Worm (Caenorhabditis elegans) whole organism, mixed stage, embryonic: Measurements from ENCODE around the gene tsen-2.
"Not testable (repeated sequence)": the region's sequence is repeated elsewhere in the genome, so short reads cannot be mapped to it uniquely, and the experiment has no call there.

Experiments used
- bed-3 ChIP-seq: fragments of 200-800 bp; sonication (Bioruptor generic); optimal IDR thresholded peaks from 3 replicates; lab custom pipeline; 2018; ENCODE audit warnings: mild to moderate bottlenecking, missing genetic modification characterization, moderate library complexity, missing compliant biosample characterization
- blmp-1 ChIP-seq: fragments of 150-350 bp; optimal IDR thresholded peaks from 2 replicates; lab custom pipeline; 2014; ENCODE audit warnings: missing biosample characterization, missing genetic modification characterization
- ceh-39 ChIP-seq: fragments of 150-350 bp; optimal IDR thresholded peaks from 2 replicates; lab custom pipeline; 2014; ENCODE audit warnings: missing biosample characterization, missing genetic modification characterization
- ceh-43 ChIP-seq: fragments of 200-800 bp; sonication (Bioruptor generic); optimal IDR thresholded peaks from 2 replicates; lab custom pipeline; 2018; ENCODE audit warnings: mild to moderate bottlenecking, missing genetic modification characterization, moderate library complexity, missing compliant biosample characterization
- ceh-83 ChIP-seq: fragments of 200-800 bp; sonication (Bioruptor generic); optimal IDR thresholded peaks from 2 replicates; lab custom pipeline; 2018; ENCODE audit warnings: mild to moderate bottlenecking, missing genetic modification characterization, missing compliant biosample characterization
- ces-1 ChIP-seq: fragments of 150-350 bp; optimal IDR thresholded peaks from 2 replicates; lab custom pipeline; 2014; ENCODE audit warnings: missing biosample characterization, missing genetic modification reagents, missing genetic modification characterization
- cnd-1 ChIP-seq: fragments of 200-800 bp; sonication (Bioruptor generic); optimal IDR thresholded peaks from 2 replicates; lab custom pipeline; 2018; ENCODE audit warnings: mild to moderate bottlenecking, missing genetic modification characterization, missing compliant biosample characterization
- elt-3 ChIP-seq: fragments of 150-350 bp; optimal IDR thresholded peaks from 2 replicates; lab custom pipeline; 2014; ENCODE audit warnings: missing biosample characterization, missing genetic modification characterization
- flh-1 ChIP-seq: fragments of 200-800 bp; sonication (Bioruptor generic); optimal IDR thresholded peaks from 2 replicates; lab custom pipeline; 2018; ENCODE audit warnings: mild to moderate bottlenecking, missing genetic modification characterization, moderate library complexity, missing compliant biosample characterization
- ham-2 ChIP-seq: fragments of 200-800 bp; sonication (Bioruptor generic); optimal IDR thresholded peaks from 2 replicates; lab custom pipeline; 2018; ENCODE audit warnings: mild to moderate bottlenecking, missing genetic modification characterization, missing compliant biosample characterization
- hlh-1 ChIP-seq: fragments of 150-350 bp; optimal IDR thresholded peaks from 2 replicates; lab custom pipeline; 2014; ENCODE audit warnings: missing biosample characterization, missing genetic modification reagents, missing genetic modification characterization
- lin-13 ChIP-seq: fragments of 150-350 bp; optimal IDR thresholded peaks from 2 replicates; lab custom pipeline; 2014; ENCODE audit warnings: missing biosample characterization, missing genetic modification characterization
- lin-32 ChIP-seq: fragments of 200-800 bp; sonication (Bioruptor generic); optimal IDR thresholded peaks from 2 replicates; lab custom pipeline; 2018; ENCODE audit warnings: mild to moderate bottlenecking, missing genetic modification characterization, missing compliant biosample characterization
- mab-5 ChIP-seq: fragments of 150-350 bp; optimal IDR thresholded peaks from 2 replicates; lab custom pipeline; 2014; ENCODE audit warnings: missing biosample characterization, missing genetic modification characterization
- mls-2 ChIP-seq: sonication (generic microtip); optimal IDR thresholded peaks from 2 replicates; lab custom pipeline; 2016; ENCODE audit warnings: mild to moderate bottlenecking, missing genetic modification characterization, moderate library complexity, missing compliant biosample characterization
- nhr-12 ChIP-seq: fragments of 150-350 bp; optimal IDR thresholded peaks from 2 replicates; lab custom pipeline; 2014; ENCODE audit warnings: missing biosample characterization, missing genetic modification characterization
- nhr-2 ChIP-seq: fragments of 150-350 bp; optimal IDR thresholded peaks from 2 replicates; lab custom pipeline; 2014; ENCODE audit warnings: missing biosample characterization, missing genetic modification characterization
- nhr-237 ChIP-seq: fragments of 150-350 bp; optimal IDR thresholded peaks from 2 replicates; lab custom pipeline; 2014; ENCODE audit warnings: missing biosample characterization, missing genetic modification characterization
- nhr-28 ChIP-seq: fragments of 150-350 bp; optimal IDR thresholded peaks from 2 replicates; lab custom pipeline; 2014; ENCODE audit warnings: missing biosample characterization, missing genetic modification characterization
- nhr-76 ChIP-seq: sonication (generic microtip); optimal IDR thresholded peaks from 2 replicates; lab custom pipeline; 2017; ENCODE audit warnings: missing biosample characterization, missing genetic modification characterization
- sem-2 ChIP-seq: fragments of 200-800 bp; sonication (Bioruptor generic); optimal IDR thresholded peaks from 2 replicates; lab custom pipeline; 2018; ENCODE audit warnings: mild to moderate bottlenecking, missing genetic modification characterization, missing compliant biosample characterization
- snpc-4 ChIP-seq: fragments of 150-350 bp; optimal IDR thresholded peaks from 2 replicates; lab custom pipeline; 2014; ENCODE audit warnings: missing biosample characterization, missing genetic modification characterization
- sptf-1 ChIP-seq: sonication (generic microtip); optimal IDR thresholded peaks from 2 replicates; lab custom pipeline; 2017; ENCODE audit warnings: mild to moderate bottlenecking, missing genetic modification characterization, moderate library complexity, missing compliant biosample characterization
- tbx-8 ChIP-seq: fragments of 200-800 bp; sonication (Bioruptor generic); optimal IDR thresholded peaks from 2 replicates; lab custom pipeline; 2018; ENCODE audit warnings: mild to moderate bottlenecking, missing genetic modification characterization, moderate library complexity, missing compliant biosample characterization
- unc-120 ChIP-seq: sonication (generic microtip); optimal IDR thresholded peaks from 2 replicates; lab custom pipeline; 2017; ENCODE audit warnings: missing genetic modification characterization, missing compliant biosample characterization; ENCODE audit not compliant: poor library complexity, severe bottlenecking
- unc-39 ChIP-seq: fragments of 150-350 bp; optimal IDR thresholded peaks from 2 replicates; lab custom pipeline; 2014; ENCODE audit warnings: missing biosample characterization, missing genetic modification characterization
- unc-62 ChIP-seq: fragments of 150-350 bp; optimal IDR thresholded peaks from 2 replicates; lab custom pipeline; 2014; ENCODE audit warnings: missing biosample characterization, missing genetic modification reagents, missing genetic modification characterization
- zip-8 ChIP-seq: fragments of 150-350 bp; optimal IDR thresholded peaks from 2 replicates; lab custom pipeline; 2014; ENCODE audit warnings: missing biosample characterization, missing genetic modification characterization

Gene tsen-2

DNA sequence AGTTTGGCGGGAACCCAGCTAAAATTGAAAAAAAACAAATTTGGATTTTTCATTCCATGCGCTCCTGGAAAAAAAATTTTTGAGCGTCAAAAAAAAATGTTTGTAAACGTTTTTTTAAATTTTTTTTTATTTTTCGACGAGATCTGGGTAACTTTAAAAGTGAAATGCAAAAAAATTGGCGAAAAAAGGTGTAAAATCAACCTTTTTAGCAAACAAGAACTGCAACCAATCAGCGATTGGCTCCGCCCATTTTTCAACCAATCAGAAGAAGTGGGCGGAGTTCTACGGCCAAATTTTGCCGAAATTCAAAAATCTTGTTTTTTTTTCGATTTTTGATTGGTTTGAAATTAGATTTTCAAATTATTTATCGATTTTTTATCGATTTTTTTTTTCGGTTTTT is 2.6 kb downstream of the tsen-2 start:
- TF ChIP-seq flh-1 (GFP tag; lab: Kevin White, UChicago): no peak
- no peak for TF ChIP-seq ceh-39 (tag; lab: Kevin White, UChicago)
- no peak for TF ChIP-seq nhr-28 (tag; lab: Kevin White, UChicago)

DNA sequence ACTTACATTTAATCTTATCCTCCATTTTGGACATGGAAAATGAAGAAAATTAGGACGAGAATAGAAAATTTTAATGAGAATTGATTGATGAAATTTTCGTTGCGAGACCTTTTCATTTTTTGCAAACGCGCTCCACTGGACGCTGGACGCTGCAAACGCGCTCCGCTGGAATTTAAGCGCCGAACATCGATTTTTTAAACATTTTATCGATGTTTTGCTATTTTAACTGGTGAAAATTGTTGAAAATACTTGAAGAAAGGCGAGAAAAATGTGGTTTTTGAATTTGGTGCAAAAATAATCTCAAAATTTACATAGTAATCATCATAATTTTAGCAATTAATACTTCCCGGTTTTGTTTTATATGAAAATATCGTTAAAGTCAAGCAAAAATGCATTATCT is 5.1 kb downstream of the tsen-2 start, which contains the start of gene Y56A3A.41:
Gene Y56A3A.41, minus strand, starts transcription at position 101 of the 400 bp plus-strand sequence.
- TF ChIP-seq ces-1 (GFP tag; lab: Kevin White, UChicago): no peak
- no peak for TF ChIP-seq cnd-1 (tag; lab: Kevin White, UChicago)
- TF ChIP-seq bed-3 (GFP tag; lab: Kevin White, UChicago): no peak
- no peak for TF ChIP-seq mls-2 (tag; lab: Kevin White, UChicago)
- TF ChIP-seq unc-62 (GFP tag; lab: Kevin White, UChicago): no peak
- TF ChIP-seq elt-3: no peak
- no peak for TF ChIP-seq tbx-8 (GFP tag; lab: Kevin White, UChicago)
- no peak for TF ChIP-seq snpc-4
- TF ChIP-seq nhr-28 (tag; lab: Kevin White, UChicago): no peak
- TF ChIP-seq nhr-2 (tag; lab: Kevin White, UChicago): no peak
- no peak for TF ChIP-seq unc-39 (tag; lab: Kevin White, UChicago)
- no peak for TF ChIP-seq hlh-1 (tag; lab: Kevin White, UChicago)
- no peak for TF ChIP-seq ceh-39 (tag; lab: Kevin White, UChicago)
- no peak for TF ChIP-seq lin-13 (tag; lab: Kevin White, UChicago)
- no peak for TF ChIP-seq mab-5 (tag; lab: Kevin White, UChicago)
- TF ChIP-seq lin-32 (GFP tag; lab: Kevin White, UChicago): no peak
- no peak for TF ChIP-seq nhr-237 (tag; lab: Kevin White, UChicago)
- no peak for TF ChIP-seq flh-1 (GFP tag; lab: Kevin White, UChicago)
- TF ChIP-seq ceh-83 (GFP tag; lab: Kevin White, UChicago): no peak

DNA sequence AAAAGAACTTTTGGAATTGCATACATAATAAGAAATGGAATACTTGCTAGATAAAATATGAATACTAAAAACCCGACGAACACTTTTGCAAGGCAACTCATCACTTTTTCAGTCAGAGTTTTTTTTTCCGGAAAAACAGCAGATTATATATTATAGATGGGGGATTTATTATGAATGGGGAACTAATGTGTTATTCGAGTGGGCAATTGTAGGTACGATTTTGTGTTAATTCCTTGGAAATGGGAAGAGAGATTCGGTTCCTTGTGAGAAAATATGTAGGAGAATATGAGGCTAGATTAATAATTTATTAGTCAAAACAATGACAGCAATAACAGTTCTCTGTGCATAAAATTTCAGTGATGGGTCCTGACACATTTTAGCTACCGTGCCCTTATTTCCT is 6.7 kb downstream of the tsen-2 start, which contains the start of gene faah-5:
Gene faah-5, minus strand, starts transcription at position 101 of the 400 bp plus-strand sequence.
- TF ChIP-seq lin-32 (GFP tag; lab: Kevin White, UChicago) (no peak), nhr-76 (no peak)

DNA sequence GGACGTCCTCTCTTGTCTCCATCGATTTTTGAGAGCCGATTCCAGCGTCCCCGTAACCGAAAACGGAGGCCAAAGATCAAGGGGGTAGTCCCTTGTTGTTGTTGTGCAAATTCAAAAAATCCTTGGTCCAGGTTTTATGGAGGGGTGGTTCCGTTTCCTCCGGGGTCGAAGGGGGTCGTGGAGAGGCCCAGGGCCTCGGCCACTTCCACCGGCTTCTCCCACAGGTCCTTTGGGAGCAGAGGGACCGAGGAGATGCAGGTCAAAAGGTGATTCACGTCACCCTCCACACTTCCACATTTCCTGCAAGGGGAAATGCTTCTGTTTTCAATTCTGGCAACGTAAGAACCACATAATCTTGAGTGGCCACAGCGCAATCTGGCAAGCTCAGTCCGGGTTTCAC is 14.4 kb downstream of the tsen-2 start, which contains the start of gene fbxb-22:
Gene fbxb-22, minus strand, starts transcription at position 61 of the 400 bp plus-strand sequence.
- TF ChIP-seq unc-62 (GFP tag; lab: Kevin White, UChicago); nhr-76; ceh-83 (GFP tag; lab: Kevin White, UChicago): not testable (repeated sequence)
- TF ChIP-seq, all 35 proteins: peak for 0; not testable (repeated sequence) for 35

DNA sequence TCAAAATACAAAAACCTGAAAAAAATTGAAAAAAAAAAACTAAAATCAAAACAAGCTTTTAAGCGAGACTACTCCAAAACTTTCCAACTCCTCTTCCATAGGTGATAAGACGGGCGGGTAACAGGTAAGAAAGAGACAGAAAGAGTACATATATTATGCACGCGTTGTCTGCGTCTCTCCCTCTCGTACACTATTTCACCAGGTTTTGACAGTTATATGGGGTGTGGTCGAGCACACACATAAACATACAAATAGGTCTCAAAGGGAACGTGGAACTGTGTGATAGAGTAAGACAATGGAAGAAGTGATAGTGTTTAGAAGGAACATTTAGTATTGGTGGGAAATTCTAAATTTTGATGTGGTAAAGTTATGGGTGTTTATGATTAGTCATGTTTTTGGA is 16.5 kb downstream of the tsen-2 start:
- TF ChIP-seq lin-13 (tag; lab: Kevin White, UChicago) (no peak), blmp-1 (no peak), lin-32 (GFP tag; lab: Kevin White, UChicago) (no peak), flh-1 (GFP tag; lab: Kevin White, UChicago) (no peak), zip-8 (no peak), sptf-1 (tag; lab: Kevin White, UChicago) (no peak), nhr-76 (no peak), unc-120 (no peak), ces-1 (GFP tag; lab: Kevin White, UChicago) (no peak), mab-5 (tag; lab: Kevin White, UChicago) (no peak), unc-62 (GFP tag; lab: Kevin White, UChicago) (no peak), ham-2 (GFP tag; lab: Kevin White, UChicago) (no peak), ceh-43 (GFP tag; lab: Kevin White, UChicago) (no peak), mls-2 (tag; lab: Kevin White, UChicago) (no peak), snpc-4 (no peak), sem-2 (GFP tag; lab: Kevin White, UChicago) (no peak)

DNA sequence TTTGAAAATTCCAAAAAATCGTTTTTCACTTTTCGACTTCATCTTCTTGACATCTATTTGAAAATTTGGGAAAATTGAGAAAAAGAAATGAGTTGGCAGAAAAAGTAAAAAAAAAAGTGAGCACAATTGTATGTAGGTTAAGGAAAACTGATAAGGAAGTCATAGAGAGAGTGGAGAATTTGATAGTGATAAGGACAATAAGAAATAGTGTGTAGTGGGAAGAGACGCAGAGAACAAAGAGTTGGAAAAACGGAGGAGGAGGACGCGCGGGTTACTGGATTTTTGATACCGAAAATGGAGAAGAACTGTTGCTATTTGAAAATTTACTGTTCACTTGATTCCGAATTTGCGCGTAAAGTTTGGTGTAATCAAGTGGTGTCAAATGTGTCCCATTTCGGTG is 19.3 kb downstream of the tsen-2 start, which contains the start of gene Y56A3A.6:
Gene Y56A3A.6, minus strand, starts transcription at position 53 of the 400 bp plus-strand sequence.
- TF ChIP-seq nhr-28 (tag; lab: Kevin White, UChicago) (no peak), lin-32 (GFP tag; lab: Kevin White, UChicago) (no peak), zip-8 (no peak), nhr-12 (tag; lab: Kevin White, UChicago) (no peak)
